Worm (Caenorhabditis elegans) whole organism, mixed stage, embryonic: ENCODE measurements around the gene C09B9.7.

ENCODE experiments used
- M03D4.4 ChIP-seq: sonication (generic microtip); optimal IDR thresholded peaks from 2 replicates; lab custom pipeline; 2017; ENCODE audit warnings: mild to moderate bottlenecking, missing genetic modification characterization, missing compliant biosample characterization
- bed-3 ChIP-seq: fragments of 200-800 bp; sonication (Bioruptor generic); optimal IDR thresholded peaks from 3 replicates; lab custom pipeline; 2018; ENCODE audit warnings: mild to moderate bottlenecking, missing genetic modification characterization, moderate library complexity, missing compliant biosample characterization
- blmp-1 ChIP-seq: fragments of 150-350 bp; optimal IDR thresholded peaks from 2 replicates; lab custom pipeline; 2014; ENCODE audit warnings: missing biosample characterization, missing genetic modification characterization
- ceh-39 ChIP-seq: fragments of 150-350 bp; optimal IDR thresholded peaks from 2 replicates; lab custom pipeline; 2014; ENCODE audit warnings: missing biosample characterization, missing genetic modification characterization
- ces-1 ChIP-seq: fragments of 150-350 bp; optimal IDR thresholded peaks from 2 replicates; lab custom pipeline; 2014; ENCODE audit warnings: missing biosample characterization, missing genetic modification reagents, missing genetic modification characterization
- cnd-1 ChIP-seq: fragments of 200-800 bp; sonication (Bioruptor generic); optimal IDR thresholded peaks from 2 replicates; lab custom pipeline; 2018; ENCODE audit warnings: mild to moderate bottlenecking, missing genetic modification characterization, missing compliant biosample characterization
- elt-1 ChIP-seq: sonication (generic microtip); optimal IDR thresholded peaks from 2 replicates; lab custom pipeline; 2017; ENCODE audit warnings: missing genetic modification characterization, mild to moderate bottlenecking, missing compliant biosample characterization, antibody characterized with exemption, moderate library complexity, borderline replicate concordance; ENCODE audit not compliant: insufficient read depth
- elt-3 ChIP-seq: fragments of 150-350 bp; optimal IDR thresholded peaks from 2 replicates; lab custom pipeline; 2014; ENCODE audit warnings: missing biosample characterization, missing genetic modification characterization
- flh-1 ChIP-seq: fragments of 200-800 bp; sonication (Bioruptor generic); optimal IDR thresholded peaks from 2 replicates; lab custom pipeline; 2018; ENCODE audit warnings: mild to moderate bottlenecking, missing genetic modification characterization, moderate library complexity, missing compliant biosample characterization
- hlh-1 ChIP-seq: fragments of 150-350 bp; optimal IDR thresholded peaks from 2 replicates; lab custom pipeline; 2014; ENCODE audit warnings: missing biosample characterization, missing genetic modification reagents, missing genetic modification characterization
- lin-13 ChIP-seq: fragments of 150-350 bp; optimal IDR thresholded peaks from 2 replicates; lab custom pipeline; 2014; ENCODE audit warnings: missing biosample characterization, missing genetic modification characterization
- lin-32 ChIP-seq: fragments of 200-800 bp; sonication (Bioruptor generic); optimal IDR thresholded peaks from 2 replicates; lab custom pipeline; 2018; ENCODE audit warnings: mild to moderate bottlenecking, missing genetic modification characterization, missing compliant biosample characterization
- lsy-2 ChIP-seq: fragments of 150-350 bp; optimal IDR thresholded peaks from 2 replicates; lab custom pipeline; 2014; ENCODE audit warnings: missing biosample characterization, missing genetic modification characterization
- mab-5 ChIP-seq: fragments of 150-350 bp; optimal IDR thresholded peaks from 2 replicates; lab custom pipeline; 2014; ENCODE audit warnings: missing biosample characterization, missing genetic modification characterization
- mep-1 ChIP-seq: fragments of 150-350 bp; optimal IDR thresholded peaks from 2 replicates; lab custom pipeline; 2017; ENCODE audit warnings: missing biosample characterization, missing genetic modification reagents, missing genetic modification characterization, inconsistent platforms
- nhr-12 ChIP-seq: fragments of 150-350 bp; optimal IDR thresholded peaks from 2 replicates; lab custom pipeline; 2014; ENCODE audit warnings: missing biosample characterization, missing genetic modification characterization
- nhr-2 ChIP-seq: fragments of 150-350 bp; optimal IDR thresholded peaks from 2 replicates; lab custom pipeline; 2014; ENCODE audit warnings: missing biosample characterization, missing genetic modification characterization
- nhr-237 ChIP-seq: fragments of 150-350 bp; optimal IDR thresholded peaks from 2 replicates; lab custom pipeline; 2014; ENCODE audit warnings: missing biosample characterization, missing genetic modification characterization
- nhr-28 ChIP-seq: fragments of 150-350 bp; optimal IDR thresholded peaks from 2 replicates; lab custom pipeline; 2014; ENCODE audit warnings: missing biosample characterization, missing genetic modification characterization
- nhr-76 ChIP-seq: sonication (generic microtip); optimal IDR thresholded peaks from 2 replicates; lab custom pipeline; 2017; ENCODE audit warnings: missing biosample characterization, missing genetic modification characterization
- sem-2 ChIP-seq: fragments of 200-800 bp; sonication (Bioruptor generic); optimal IDR thresholded peaks from 2 replicates; lab custom pipeline; 2018; ENCODE audit warnings: mild to moderate bottlenecking, missing genetic modification characterization, missing compliant biosample characterization
- sptf-1 ChIP-seq: sonication (generic microtip); optimal IDR thresholded peaks from 2 replicates; lab custom pipeline; 2017; ENCODE audit warnings: mild to moderate bottlenecking, missing genetic modification characterization, moderate library complexity, missing compliant biosample characterization
- tbx-8 ChIP-seq: fragments of 200-800 bp; sonication (Bioruptor generic); optimal IDR thresholded peaks from 2 replicates; lab custom pipeline; 2018; ENCODE audit warnings: mild to moderate bottlenecking, missing genetic modification characterization, moderate library complexity, missing compliant biosample characterization
- unc-39 ChIP-seq: fragments of 150-350 bp; optimal IDR thresholded peaks from 2 replicates; lab custom pipeline; 2014; ENCODE audit warnings: missing biosample characterization, missing genetic modification characterization
- unc-62 ChIP-seq: fragments of 150-350 bp; optimal IDR thresholded peaks from 2 replicates; lab custom pipeline; 2014; ENCODE audit warnings: missing biosample characterization, missing genetic modification reagents, missing genetic modification characterization
- zip-8 ChIP-seq: fragments of 150-350 bp; optimal IDR thresholded peaks from 2 replicates; lab custom pipeline; 2014; ENCODE audit warnings: missing biosample characterization, missing genetic modification characterization
- ztf-11 ChIP-seq: fragments of 150-350 bp; optimal IDR thresholded peaks from 2 replicates; lab custom pipeline; 2014; ENCODE audit warnings: missing biosample characterization, missing genetic modification characterization

C09B9.7 gene

ce11 chrIV:5060984-5061383 lies at the start of gene C09B9.7:
C09B9.7 (minus strand) TSS chrIV:5061084.
- TF ChIP-seq lin-32: no peak
- no peak for TF ChIP-seq ztf-11 (tag; lab: Kevin White, UChicago)
- no peak for TF ChIP-seq sptf-1 (tag; lab: Kevin White, UChicago)
- TF ChIP-seq elt-3 (tag; lab: Kevin White, UChicago): no peak
- no peak for TF ChIP-seq blmp-1
- no peak for TF ChIP-seq ces-1 (GFP tag; lab: Kevin White, UChicago)

- no peak for TF ChIP-seq sptf-1 (tag; lab: Kevin White, UChicago)
- TF ChIP-seq lin-13 (tag; lab: Kevin White, UChicago): no peak
- no peak for TF ChIP-seq M03D4.4 (tag; lab: Kevin White, UChicago)
- TF ChIP-seq bed-3 (GFP tag; lab: Kevin White, UChicago): no peak
- no peak for TF ChIP-seq flh-1 (GFP tag; lab: Kevin White, UChicago)
- TF ChIP-seq zip-8 (tag; lab: Kevin White, UChicago): no peak
- TF ChIP-seq nhr-28 (tag; lab: Kevin White, UChicago): no peak
- TF ChIP-seq nhr-237 (tag; lab: Kevin White, UChicago): no peak
- no peak for TF ChIP-seq ceh-39
- no peak for TF ChIP-seq sem-2
- no peak for TF ChIP-seq elt-3 (tag; lab: Kevin White, UChicago)
- TF ChIP-seq tbx-8 (GFP tag; lab: Kevin White, UChicago): no peak
- no peak for TF ChIP-seq lsy-2 (tag; lab: Kevin White, UChicago)
- TF ChIP-seq unc-39: no peak
- no peak for TF ChIP-seq cnd-1 (tag; lab: Kevin White, UChicago)
- TF ChIP-seq mab-5: no peak
- TF ChIP-seq unc-62 (GFP tag; lab: Kevin White, UChicago): no peak
- TF ChIP-seq nhr-2 (tag; lab: Kevin White, UChicago): no peak
- TF ChIP-seq nhr-76 (tag; lab: Kevin White, UChicago): no peak
Measured at ce11 chrIV:5110391-5110930, 49.6 kb upstream of the C09B9.7 start.

DNA sequence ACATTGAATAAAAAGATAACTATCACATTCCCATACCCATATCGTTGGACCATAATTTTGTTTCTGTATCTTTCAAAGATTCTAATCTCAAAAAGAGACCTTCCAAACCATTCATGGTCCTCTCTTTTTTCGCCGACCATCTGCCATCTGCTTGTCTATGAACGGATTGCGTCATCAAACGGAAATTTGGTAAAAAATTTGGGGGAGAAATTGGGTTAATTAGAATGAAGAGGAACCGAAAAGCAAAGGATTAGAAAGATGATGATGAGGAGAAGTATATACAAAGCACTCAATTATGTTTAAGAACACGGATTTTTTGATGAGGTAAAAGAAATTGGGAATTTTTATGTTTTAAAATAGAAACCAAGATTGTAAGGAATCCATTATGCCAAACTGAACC lies 49.1 kb upstream of the C09B9.7 start:
- TF ChIP-seq elt-1 (tag; lab: Kevin White, UChicago) (peak; percentile 62), unc-62 (GFP tag; lab: Kevin White, UChicago) (no peak), ces-1 (GFP tag; lab: Kevin White, UChicago) (peak; percentile 69), mep-1 (tag; lab: Kevin White, UChicago) (peak; percentile 7), sptf-1 (tag; lab: Kevin White, UChicago) (no peak), ceh-39 (no peak), nhr-76 (tag; lab: Kevin White, UChicago) (no peak), zip-8 (tag; lab: Kevin White, UChicago) (peak; percentile 91), flh-1 (GFP tag; lab: Kevin White, UChicago) (no peak), nhr-2 (tag; lab: Kevin White, UChicago) (peak; percentile 20), lin-13 (tag; lab: Kevin White, UChicago) (no peak)

DNA sequence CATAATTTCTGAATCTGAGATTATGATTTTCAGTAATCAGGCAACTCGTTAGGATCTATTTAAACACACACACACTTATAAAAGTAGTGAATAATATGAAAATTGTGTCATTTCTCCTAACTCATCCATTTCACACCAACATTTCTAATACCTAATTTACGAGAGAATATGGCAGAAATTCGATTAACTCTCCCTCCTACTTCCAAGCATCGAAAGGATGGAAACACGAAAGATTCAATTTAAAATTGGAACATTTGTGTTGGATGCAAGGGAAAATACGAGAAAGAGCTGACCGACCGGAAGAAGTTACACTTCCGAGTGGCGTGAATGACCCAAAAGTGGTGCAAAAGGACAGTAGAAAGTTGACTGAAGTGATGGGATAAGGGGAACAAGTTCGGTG lies 48.1 kb upstream of the C09B9.7 start:
- TF ChIP-seq nhr-12 (tag; lab: Kevin White, UChicago): no peak
- peak; percentile 98 for TF ChIP-seq ces-1 (GFP tag; lab: Kevin White, UChicago)

DNA sequence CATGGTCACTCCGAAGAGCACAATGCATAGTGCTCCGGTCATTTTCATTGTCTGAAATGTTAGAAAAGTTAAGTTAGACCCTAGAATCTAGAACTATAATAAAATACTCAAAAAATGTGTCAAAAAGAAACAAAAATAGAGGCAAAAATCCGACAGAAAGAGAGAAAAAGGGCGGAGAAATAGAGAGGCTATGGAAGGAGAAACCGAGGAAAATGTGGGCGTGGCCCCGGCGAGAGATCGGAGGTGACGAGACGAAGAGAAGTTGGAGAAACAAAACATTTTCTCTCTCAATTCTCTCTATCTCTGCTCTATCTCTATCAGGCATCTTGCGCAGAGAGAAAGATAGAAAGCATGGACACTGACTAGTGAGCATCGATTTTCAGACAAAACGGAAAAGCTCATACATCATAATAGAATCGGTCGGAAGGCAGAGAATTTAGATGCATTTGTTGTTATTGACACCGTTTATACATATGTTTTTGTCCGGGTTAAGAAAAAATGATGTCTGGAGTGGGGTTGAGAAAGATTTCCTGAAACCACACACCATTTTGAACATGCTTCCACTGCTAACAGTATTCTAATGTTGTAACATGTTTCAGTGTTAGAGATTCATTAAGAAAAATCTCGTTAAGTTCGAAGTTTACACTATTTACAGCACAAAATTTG lies 42.5 kb upstream of the C09B9.7 start, which contains the start of gene C02B10.3:
TSS of gene C02B10.3 (minus strand) at position 51 of the 666 bp plus-strand sequence.
- peak; percentile 68 for TF ChIP-seq ces-1 (GFP tag; lab: Kevin White, UChicago)
- no peak for TF ChIP-seq bed-3 (GFP tag; lab: Kevin White, UChicago)

DNA sequence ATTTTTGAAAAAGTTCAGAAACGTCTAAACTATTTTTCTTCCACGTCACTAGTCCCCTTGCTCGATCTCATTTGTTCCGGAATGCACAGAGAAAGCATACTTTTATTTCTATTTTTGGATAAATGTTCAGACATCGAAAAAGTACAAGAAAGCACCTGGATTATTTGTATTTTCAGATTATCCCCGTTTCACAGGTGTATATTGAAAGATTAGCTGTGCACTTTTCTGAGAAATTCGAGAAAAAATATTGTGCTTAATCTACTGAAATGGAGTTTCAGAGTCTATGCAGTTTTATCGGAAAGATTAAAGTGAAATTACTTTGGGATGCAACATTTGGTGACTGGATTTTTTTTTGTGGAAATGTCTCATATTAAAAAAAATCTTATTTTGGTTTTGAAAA lies 41.1 kb upstream of the C09B9.7 start:
- no peak for TF ChIP-seq lin-13 (tag; lab: Kevin White, UChicago)
- TF ChIP-seq nhr-76 (tag; lab: Kevin White, UChicago): no peak
- no peak for TF ChIP-seq hlh-1 (tag; lab: Kevin White, UChicago)
- TF ChIP-seq zip-8 (tag; lab: Kevin White, UChicago): no peak
- TF ChIP-seq, all 35 proteins: peak for 0
